Worm (Caenorhabditis elegans) whole organism, L4 larva: ENCODE data around the gene ttbk-5.

Experiments
- ceh-28 ChIP-seq: fragments of 150-350 bp; optimal IDR thresholded peaks from 2 replicates; lab custom pipeline; 2014; ENCODE audit warnings: missing biosample characterization, missing genetic modification reagents, missing genetic modification characterization
- fkh-10 ChIP-seq: fragments of 150-350 bp; optimal IDR thresholded peaks from 2 replicates; lab custom pipeline; 2014; ENCODE audit warnings: missing biosample characterization, missing genetic modification reagents, missing genetic modification characterization
- hlh-30 ChIP-seq: sonication (generic microtip); optimal IDR thresholded peaks from 2 replicates; lab custom pipeline; 2017; ENCODE audit warnings: antibody characterized with exemption, mild to moderate bottlenecking, missing genetic modification characterization, missing compliant biosample characterization; ENCODE audit not compliant: insufficient read depth
- nhr-11 ChIP-seq: fragments of 150-350 bp; optimal IDR thresholded peaks from 2 replicates; lab custom pipeline; 2014; ENCODE audit warnings: missing biosample characterization, missing genetic modification characterization
- nhr-237 ChIP-seq: sonication (generic microtip); optimal IDR thresholded peaks from 2 replicates; lab custom pipeline; 2017; ENCODE audit warnings: missing biosample characterization, missing genetic modification characterization
- nhr-41 ChIP-seq: fragments of 200-800 bp; sonication (Bioruptor generic); IDR thresholded peaks from 2 replicates; pipeline ENCODE4 v1.3.6; 2022; ENCODE audit warnings: missing genetic modification reagents, missing genetic modification characterization, missing compliant biosample characterization
- nhr-77 ChIP-seq: fragments of 150-350 bp; optimal IDR thresholded peaks from 2 replicates; lab custom pipeline; 2014; ENCODE audit warnings: missing biosample characterization, missing genetic modification characterization
- snpc-4 ChIP-seq: fragments of 150-350 bp; optimal IDR thresholded peaks from 2 replicates; lab custom pipeline; 2014; ENCODE audit warnings: missing biosample characterization, missing genetic modification characterization
- ztf-11 ChIP-seq: fragments of 150-350 bp; optimal IDR thresholded peaks from 2 replicates; lab custom pipeline; 2014; ENCODE audit warnings: missing biosample characterization, missing genetic modification characterization

DNA sequence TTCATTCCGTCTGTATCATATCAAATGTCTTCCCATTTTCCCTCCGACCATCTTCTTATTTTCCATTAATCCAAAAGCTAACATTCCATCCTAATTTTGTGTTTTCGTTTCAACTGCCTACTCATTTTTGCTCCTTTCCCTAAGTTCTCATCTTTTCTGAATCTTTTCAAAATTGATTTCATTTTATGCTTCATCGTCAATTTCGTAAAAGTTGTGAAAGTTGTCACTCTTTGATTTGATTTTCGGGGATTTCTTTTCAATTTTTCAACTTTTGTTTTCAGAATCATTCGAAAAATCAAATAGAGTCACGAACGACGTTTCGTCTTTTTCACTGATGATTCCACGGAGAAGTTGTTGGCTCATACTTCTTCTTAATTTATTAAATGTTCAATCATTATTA, 22.9 kb upstream of the ttbk-5 start, which contains the start of gene cwn-2:
- TF ChIP-seq hlh-30 (tag; lab: Kevin White, UChicago) = no peak
- no peak for TF ChIP-seq nhr-41 (GFP tag; lab: Robert Waterston, UW)
- peak; percentile 81 for TF ChIP-seq fkh-10 (GFP tag; lab: Kevin White, UChicago)
- no peak for TF ChIP-seq snpc-4 (tag; lab: Kevin White, UChicago)
- TF ChIP-seq ztf-11 (tag; lab: Kevin White, UChicago) = no peak
- no peak for TF ChIP-seq nhr-77 (tag; lab: Kevin White, UChicago)
- no peak for TF ChIP-seq ceh-28
- no peak for TF ChIP-seq nhr-11 (tag; lab: Kevin White, UChicago)
- TF ChIP-seq nhr-237 (tag; lab: Kevin White, UChicago) = no peak
